Worm (Caenorhabditis elegans) whole organism, mixed stage, embryonic: Measurements from ENCODE around the gene D2024.4.

Experiments
- M03D4.4 ChIP-seq: sonication (generic microtip); optimal IDR thresholded peaks from 2 replicates; lab custom pipeline; 2017; ENCODE audit warnings: mild to moderate bottlenecking, missing genetic modification characterization, missing compliant biosample characterization
- bed-3 ChIP-seq: fragments of 200-800 bp; sonication (Bioruptor generic); optimal IDR thresholded peaks from 3 replicates; lab custom pipeline; 2018; ENCODE audit warnings: mild to moderate bottlenecking, missing genetic modification characterization, moderate library complexity, missing compliant biosample characterization
- blmp-1 ChIP-seq: fragments of 150-350 bp; optimal IDR thresholded peaks from 2 replicates; lab custom pipeline; 2014; ENCODE audit warnings: missing biosample characterization, missing genetic modification characterization
- ceh-39 ChIP-seq: fragments of 150-350 bp; optimal IDR thresholded peaks from 2 replicates; lab custom pipeline; 2014; ENCODE audit warnings: missing biosample characterization, missing genetic modification characterization
- ceh-43 ChIP-seq: fragments of 200-800 bp; sonication (Bioruptor generic); optimal IDR thresholded peaks from 2 replicates; lab custom pipeline; 2018; ENCODE audit warnings: mild to moderate bottlenecking, missing genetic modification characterization, moderate library complexity, missing compliant biosample characterization
- ceh-83 ChIP-seq: fragments of 200-800 bp; sonication (Bioruptor generic); optimal IDR thresholded peaks from 2 replicates; lab custom pipeline; 2018; ENCODE audit warnings: mild to moderate bottlenecking, missing genetic modification characterization, missing compliant biosample characterization
- ces-1 ChIP-seq: fragments of 150-350 bp; optimal IDR thresholded peaks from 2 replicates; lab custom pipeline; 2014; ENCODE audit warnings: missing biosample characterization, missing genetic modification reagents, missing genetic modification characterization
- cnd-1 ChIP-seq: fragments of 200-800 bp; sonication (Bioruptor generic); optimal IDR thresholded peaks from 2 replicates; lab custom pipeline; 2018; ENCODE audit warnings: mild to moderate bottlenecking, missing genetic modification characterization, missing compliant biosample characterization
- drap-1 ChIP-seq: fragments of 200-800 bp; sonication (Bioruptor generic); optimal IDR thresholded peaks from 3 replicates; lab custom pipeline; 2018; ENCODE audit warnings: mild to moderate bottlenecking, missing genetic modification characterization, missing compliant biosample characterization
- elt-1 ChIP-seq: sonication (generic microtip); optimal IDR thresholded peaks from 2 replicates; lab custom pipeline; 2017; ENCODE audit warnings: missing genetic modification characterization, mild to moderate bottlenecking, missing compliant biosample characterization, antibody characterized with exemption, moderate library complexity, borderline replicate concordance; ENCODE audit not compliant: insufficient read depth
- elt-3 ChIP-seq: fragments of 150-350 bp; optimal IDR thresholded peaks from 2 replicates; lab custom pipeline; 2014; ENCODE audit warnings: missing biosample characterization, missing genetic modification characterization
- flh-1 ChIP-seq: fragments of 200-800 bp; sonication (Bioruptor generic); optimal IDR thresholded peaks from 2 replicates; lab custom pipeline; 2018; ENCODE audit warnings: mild to moderate bottlenecking, missing genetic modification characterization, moderate library complexity, missing compliant biosample characterization
- ham-2 ChIP-seq: fragments of 200-800 bp; sonication (Bioruptor generic); optimal IDR thresholded peaks from 2 replicates; lab custom pipeline; 2018; ENCODE audit warnings: mild to moderate bottlenecking, missing genetic modification characterization, missing compliant biosample characterization
- hlh-1 ChIP-seq: fragments of 150-350 bp; optimal IDR thresholded peaks from 2 replicates; lab custom pipeline; 2014; ENCODE audit warnings: missing biosample characterization, missing genetic modification reagents, missing genetic modification characterization
- lin-13 ChIP-seq: fragments of 150-350 bp; optimal IDR thresholded peaks from 2 replicates; lab custom pipeline; 2014; ENCODE audit warnings: missing biosample characterization, missing genetic modification characterization
- lin-32 ChIP-seq: fragments of 200-800 bp; sonication (Bioruptor generic); optimal IDR thresholded peaks from 2 replicates; lab custom pipeline; 2018; ENCODE audit warnings: mild to moderate bottlenecking, missing genetic modification characterization, missing compliant biosample characterization
- lsy-2 ChIP-seq: fragments of 150-350 bp; optimal IDR thresholded peaks from 2 replicates; lab custom pipeline; 2014; ENCODE audit warnings: missing biosample characterization, missing genetic modification characterization
- mab-5 ChIP-seq: fragments of 150-350 bp; optimal IDR thresholded peaks from 2 replicates; lab custom pipeline; 2014; ENCODE audit warnings: missing biosample characterization, missing genetic modification characterization
- mep-1 ChIP-seq: fragments of 150-350 bp; optimal IDR thresholded peaks from 2 replicates; lab custom pipeline; 2017; ENCODE audit warnings: missing biosample characterization, missing genetic modification reagents, missing genetic modification characterization, inconsistent platforms
- mls-2 ChIP-seq: sonication (generic microtip); optimal IDR thresholded peaks from 2 replicates; lab custom pipeline; 2016; ENCODE audit warnings: mild to moderate bottlenecking, missing genetic modification characterization, moderate library complexity, missing compliant biosample characterization
- nhr-12 ChIP-seq: fragments of 150-350 bp; optimal IDR thresholded peaks from 2 replicates; lab custom pipeline; 2014; ENCODE audit warnings: missing biosample characterization, missing genetic modification characterization
- nhr-2 ChIP-seq: fragments of 150-350 bp; optimal IDR thresholded peaks from 2 replicates; lab custom pipeline; 2014; ENCODE audit warnings: missing biosample characterization, missing genetic modification characterization
- nhr-237 ChIP-seq: fragments of 150-350 bp; optimal IDR thresholded peaks from 2 replicates; lab custom pipeline; 2014; ENCODE audit warnings: missing biosample characterization, missing genetic modification characterization
- nhr-28 ChIP-seq: fragments of 150-350 bp; optimal IDR thresholded peaks from 2 replicates; lab custom pipeline; 2014; ENCODE audit warnings: missing biosample characterization, missing genetic modification characterization
- nhr-76 ChIP-seq: sonication (generic microtip); optimal IDR thresholded peaks from 2 replicates; lab custom pipeline; 2017; ENCODE audit warnings: missing biosample characterization, missing genetic modification characterization
- pha-4 ChIP-seq: fragments of 150-350 bp; optimal IDR thresholded peaks from 2 replicates; lab custom pipeline; 2018; ENCODE audit warnings: missing biosample characterization, missing genetic modification reagents, missing genetic modification characterization
- sem-2 ChIP-seq: fragments of 200-800 bp; sonication (Bioruptor generic); optimal IDR thresholded peaks from 2 replicates; lab custom pipeline; 2018; ENCODE audit warnings: mild to moderate bottlenecking, missing genetic modification characterization, missing compliant biosample characterization
- snpc-4 ChIP-seq: fragments of 150-350 bp; optimal IDR thresholded peaks from 2 replicates; lab custom pipeline; 2014; ENCODE audit warnings: missing biosample characterization, missing genetic modification characterization
- sptf-1 ChIP-seq: sonication (generic microtip); optimal IDR thresholded peaks from 2 replicates; lab custom pipeline; 2017; ENCODE audit warnings: mild to moderate bottlenecking, missing genetic modification characterization, moderate library complexity, missing compliant biosample characterization
- tbx-8 ChIP-seq: fragments of 200-800 bp; sonication (Bioruptor generic); optimal IDR thresholded peaks from 2 replicates; lab custom pipeline; 2018; ENCODE audit warnings: mild to moderate bottlenecking, missing genetic modification characterization, moderate library complexity, missing compliant biosample characterization
- unc-120 ChIP-seq: sonication (generic microtip); optimal IDR thresholded peaks from 2 replicates; lab custom pipeline; 2017; ENCODE audit warnings: missing genetic modification characterization, missing compliant biosample characterization; ENCODE audit not compliant: poor library complexity, severe bottlenecking
- unc-39 ChIP-seq: fragments of 150-350 bp; optimal IDR thresholded peaks from 2 replicates; lab custom pipeline; 2014; ENCODE audit warnings: missing biosample characterization, missing genetic modification characterization
- unc-62 ChIP-seq: fragments of 150-350 bp; optimal IDR thresholded peaks from 2 replicates; lab custom pipeline; 2014; ENCODE audit warnings: missing biosample characterization, missing genetic modification reagents, missing genetic modification characterization
- zip-8 ChIP-seq: fragments of 150-350 bp; optimal IDR thresholded peaks from 2 replicates; lab custom pipeline; 2014; ENCODE audit warnings: missing biosample characterization, missing genetic modification characterization
- ztf-11 ChIP-seq: fragments of 150-350 bp; optimal IDR thresholded peaks from 2 replicates; lab custom pipeline; 2014; ENCODE audit warnings: missing biosample characterization, missing genetic modification characterization

Gene D2024.4

DNA sequence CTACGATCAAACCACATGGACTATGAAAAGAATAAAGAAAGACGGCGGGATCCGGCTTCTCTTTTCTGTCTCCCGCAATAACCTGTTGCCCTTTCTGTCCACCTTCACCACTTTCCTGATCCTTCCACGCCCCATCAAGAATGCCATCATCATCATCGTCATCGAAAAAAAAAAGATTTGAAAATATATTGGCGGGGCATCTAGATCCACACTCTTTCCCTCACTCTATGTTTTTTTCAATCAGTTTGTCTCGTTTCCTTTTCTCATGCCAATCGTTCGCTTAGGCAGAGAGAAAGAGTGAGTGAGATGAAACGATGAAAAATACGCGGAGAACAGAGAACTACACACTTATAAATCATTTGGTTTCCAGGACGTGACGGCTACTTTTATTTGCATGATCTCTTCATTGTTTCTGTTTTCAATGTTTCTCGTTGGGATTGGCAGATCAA is 2.6 kb downstream of the D2024.4 start:
- peak; percentile 41 for TF ChIP-seq unc-62 (GFP tag; lab: Kevin White, UChicago)
- no peak for TF ChIP-seq ceh-39 (tag; lab: Kevin White, UChicago)
- peak; percentile 27 for TF ChIP-seq blmp-1

DNA sequence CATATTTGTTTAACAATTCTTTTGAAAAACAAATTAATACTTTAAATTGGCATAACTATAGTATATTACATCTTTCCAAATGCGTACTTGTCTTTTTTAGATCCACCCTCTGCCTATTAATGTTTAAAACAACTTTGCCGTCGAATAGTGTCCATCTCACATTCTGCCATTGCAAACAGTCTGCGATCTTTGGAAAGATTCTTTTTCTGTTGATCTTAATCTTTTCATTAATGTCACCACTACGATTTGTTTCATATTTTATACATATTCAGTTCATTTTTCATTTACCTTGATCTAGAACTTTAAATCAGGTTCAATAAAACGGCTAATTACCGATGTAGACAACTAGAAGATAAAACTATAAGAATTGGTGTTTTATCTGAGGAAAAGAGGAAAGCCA is 3.6 kb downstream of the D2024.4 start:
- peak; percentile 39 for TF ChIP-seq elt-1 (tag; lab: Kevin White, UChicago)
- no peak for TF ChIP-seq sem-2 (GFP tag; lab: Kevin White, UChicago)

DNA sequence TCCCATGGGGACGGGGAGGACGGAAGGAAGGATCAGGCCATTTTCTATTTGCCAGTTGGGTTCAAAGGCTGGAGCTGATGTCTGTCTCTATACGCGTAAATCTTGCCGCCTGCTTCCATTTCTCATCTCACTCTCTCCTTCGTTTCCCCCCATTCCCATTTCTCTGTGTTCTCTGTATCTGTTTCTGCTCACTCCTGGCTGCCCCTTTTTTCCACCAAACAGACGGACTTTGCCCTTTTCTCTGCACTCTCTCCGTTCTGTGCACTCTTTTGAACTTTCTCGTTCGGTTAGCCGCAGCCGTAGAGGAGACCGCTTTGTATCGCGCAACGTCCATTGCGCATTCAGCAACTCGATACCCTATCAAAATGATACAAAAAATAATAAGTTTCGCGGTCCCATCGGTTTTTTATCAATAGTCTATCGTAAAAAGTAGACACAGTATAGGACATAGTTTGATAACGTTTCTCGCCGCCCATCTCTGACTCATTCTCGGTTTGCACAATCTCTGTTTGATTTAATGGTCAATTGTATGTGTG is 4.4 kb downstream of the D2024.4 start:
- TF ChIP-seq nhr-12 (tag; lab: Kevin White, UChicago): no peak
- peak; percentile 5 for TF ChIP-seq ztf-11 (tag; lab: Kevin White, UChicago)
- TF ChIP-seq unc-62 (GFP tag; lab: Kevin White, UChicago): peak; percentile 64
- TF ChIP-seq ham-2 (GFP tag; lab: Kevin White, UChicago): peak; percentile 92
- TF ChIP-seq ceh-39 (tag; lab: Kevin White, UChicago): no peak
- no peak for TF ChIP-seq snpc-4
- no peak for TF ChIP-seq ceh-43
- no peak for TF ChIP-seq sem-2 (GFP tag; lab: Kevin White, UChicago)
- peak; percentile 33 for TF ChIP-seq M03D4.4
- TF ChIP-seq mls-2: peak; percentile 40
- TF ChIP-seq elt-1 (tag; lab: Kevin White, UChicago): peak; percentile 7
- peak; percentile 96 for TF ChIP-seq nhr-2 (tag; lab: Kevin White, UChicago)
- peak; percentile 18 for TF ChIP-seq drap-1 (GFP tag; lab: Kevin White, UChicago)
- no peak for TF ChIP-seq bed-3
- no peak for TF ChIP-seq blmp-1
- TF ChIP-seq nhr-237 (tag; lab: Kevin White, UChicago): peak; percentile 50
- no peak for TF ChIP-seq elt-3 (tag; lab: Kevin White, UChicago)
- TF ChIP-seq zip-8 (tag; lab: Kevin White, UChicago): peak; percentile 3
- peak; percentile 7 for TF ChIP-seq lin-32 (GFP tag; lab: Kevin White, UChicago)
- no peak for TF ChIP-seq sptf-1
- no peak for TF ChIP-seq mab-5 (tag; lab: Kevin White, UChicago)
- peak; percentile 6 for TF ChIP-seq mep-1 (tag; lab: Kevin White, UChicago)
- TF ChIP-seq unc-39 (tag; lab: Kevin White, UChicago): no peak
- no peak for TF ChIP-seq ceh-83 (GFP tag; lab: Kevin White, UChicago)
- peak; percentile 14 for TF ChIP-seq lsy-2 (tag; lab: Kevin White, UChicago)
- no peak for TF ChIP-seq nhr-76 (tag; lab: Kevin White, UChicago)
- TF ChIP-seq nhr-28 (tag; lab: Kevin White, UChicago): no peak
- peak; percentile 17 for TF ChIP-seq ces-1 (GFP tag; lab: Kevin White, UChicago)
- peak; percentile 57 for TF ChIP-seq cnd-1
- TF ChIP-seq flh-1: no peak
- TF ChIP-seq lin-13 (tag; lab: Kevin White, UChicago): no peak
- no peak for TF ChIP-seq pha-4 (tag; lab: Kevin White, UChicago)
- peak; percentile 58 for TF ChIP-seq hlh-1 (tag; lab: Kevin White, UChicago)
- peak; percentile 83 for TF ChIP-seq unc-120 (tag; lab: Kevin White, UChicago)
- TF ChIP-seq tbx-8 (GFP tag; lab: Kevin White, UChicago): no peak

DNA sequence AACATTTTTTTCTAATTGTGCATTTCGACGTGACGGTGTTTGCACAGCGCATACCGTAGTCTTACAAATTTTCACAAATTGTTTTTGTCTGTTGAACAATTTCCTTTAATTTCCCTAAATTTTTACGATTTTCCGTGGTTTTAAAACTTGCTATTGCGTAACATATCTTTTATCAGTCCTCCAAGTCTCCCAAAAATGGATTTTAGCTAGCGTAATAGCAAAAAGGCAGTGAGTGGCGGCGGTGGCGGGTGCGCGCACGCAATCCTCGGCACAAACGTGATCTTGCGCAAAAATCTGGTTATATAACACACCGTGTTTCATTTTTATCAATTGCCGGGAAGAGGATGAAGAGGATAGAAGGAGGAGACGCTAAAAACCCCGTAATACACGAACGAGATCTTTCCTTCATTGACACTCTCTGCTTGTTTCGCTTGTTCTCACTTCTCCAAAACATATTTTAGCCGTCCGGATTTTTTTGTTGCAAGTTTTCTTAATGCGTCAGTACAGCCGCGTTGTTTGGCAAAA is 5.3 kb downstream of the D2024.4 start:
- no peak for TF ChIP-seq ceh-43
- no peak for TF ChIP-seq sptf-1
- no peak for TF ChIP-seq pha-4 (tag; lab: Kevin White, UChicago)
- TF ChIP-seq zip-8 (tag; lab: Kevin White, UChicago): peak; percentile 86
- TF ChIP-seq nhr-12 (tag; lab: Kevin White, UChicago): no peak
